Fruit fly (Drosophila melanogaster) whole organism, prepupa: ENCODE data around the gene Gnf1.

ENCODE experiments used
- Blimp-1 ChIP-seq: fragments of 200-800 bp; sonication (Bioruptor generic); optimal IDR thresholded peaks from 3 replicates; lab custom pipeline; 2017; ENCODE audit warnings: missing biosample characterization, missing genetic modification characterization, mild to moderate bottlenecking, moderate library complexity, missing genetic modification reagents
- CG10631 ChIP-seq: fragments of 200-800 bp; sonication (Bioruptor generic); optimal IDR thresholded peaks from 2 replicates; lab custom pipeline; 2016; ENCODE audit warnings: missing biosample characterization, missing genetic modification characterization
- CG10669 ChIP-seq: fragments of 200-800 bp; sonication (Bioruptor generic); optimal IDR thresholded peaks from 3 replicates; lab custom pipeline; 2018; ENCODE audit warnings: missing biosample characterization, mild to moderate bottlenecking, missing genetic modification characterization, moderate library complexity
- CG15336 ChIP-seq: fragments of 200-800 bp; sonication (Bioruptor generic); IDR thresholded peaks from 2 replicates; pipeline ENCODE4 v1.3.6; 2022; ENCODE audit warnings: missing biosample characterization, missing genetic modification characterization
- CG16779 ChIP-seq: fragments of 200-800 bp; sonication (Bioruptor generic); optimal IDR thresholded peaks from 3 replicates; lab custom pipeline; 2017; ENCODE audit warnings: missing biosample characterization, mild to moderate bottlenecking, missing genetic modification characterization
- CG3032 ChIP-seq: fragments of 200-800 bp; optimal IDR thresholded peaks from 2 replicates; lab custom pipeline; 2019; ENCODE audit warnings: missing biosample characterization, mild to moderate bottlenecking, missing genetic modification characterization, moderate library complexity
- CG31627 ChIP-seq: fragments of 200-800 bp; sonication (Bioruptor generic); optimal IDR thresholded peaks from 3 replicates; lab custom pipeline; 2016; ENCODE audit warnings: missing biosample characterization, missing genetic modification characterization
- CG32006 ChIP-seq: fragments of 200-800 bp; sonication (Bioruptor generic); optimal IDR thresholded peaks from 3 replicates; lab custom pipeline; 2017; ENCODE audit warnings: missing biosample characterization, mild to moderate bottlenecking, missing genetic modification characterization
- CG3919 ChIP-seq: fragments of 200-800 bp; sonication (Bioruptor generic); optimal IDR thresholded peaks from 3 replicates; lab custom pipeline; 2016; ENCODE audit warnings: missing biosample characterization, missing genetic modification characterization
- CG6163 ChIP-seq: fragments of 200-800 bp; sonication (Bioruptor generic); IDR thresholded peaks from 3 replicates; pipeline ENCODE4 v1.3.6; 2022; ENCODE audit warnings: missing biosample characterization, missing genetic modification characterization
- CG6276 ChIP-seq: fragments of 200-800 bp; sonication (Bioruptor generic); optimal IDR thresholded peaks from 2 replicates; lab custom pipeline; 2017; ENCODE audit warnings: missing biosample characterization, mild to moderate bottlenecking, missing genetic modification characterization
- CG6792 ChIP-seq: fragments of 200-800 bp; sonication (Bioruptor generic); optimal IDR thresholded peaks from 3 replicates; lab custom pipeline; 2016; ENCODE audit warnings: missing biosample characterization, missing genetic modification characterization
- CG6808 ChIP-seq: fragments of 200-800 bp; sonication (Bioruptor generic); optimal IDR thresholded peaks from 3 replicates; lab custom pipeline; 2017; ENCODE audit warnings: missing biosample characterization, missing genetic modification characterization, mild to moderate bottlenecking, moderate library complexity, missing genetic modification reagents
- CG8119 ChIP-seq: fragments of 200-800 bp; sonication (Bioruptor generic); IDR thresholded peaks from 3 replicates; pipeline ENCODE4 v1.3.6; 2022; ENCODE audit warnings: missing biosample characterization, missing genetic modification characterization
- CG8632 ChIP-seq: fragments of 200-800 bp; sonication (Bioruptor generic); optimal IDR thresholded peaks from 3 replicates; lab custom pipeline; 2016; ENCODE audit warnings: missing biosample characterization, missing genetic modification characterization
- CG9139 ChIP-seq: fragments of 200-800 bp; sonication (Bioruptor generic); optimal IDR thresholded peaks from 3 replicates; lab custom pipeline; 2017; ENCODE audit warnings: missing biosample characterization, mild to moderate bottlenecking, missing genetic modification characterization
- Eip75B ChIP-seq: fragments of 200-800 bp; sonication (Bioruptor generic); optimal IDR thresholded peaks from 3 replicates; lab custom pipeline; 2016; ENCODE audit warnings: missing biosample characterization, missing genetic modification characterization
- Eip78C ChIP-seq: fragments of 200-800 bp; sonication (Bioruptor generic); peaks from one replicate; lab custom pipeline; 2016; ENCODE audit warnings: missing biosample characterization, missing genetic modification characterization
- Eip93F ChIP-seq: fragments of 200-800 bp; sonication (Bioruptor generic); optimal IDR thresholded peaks from 2 replicates; lab custom pipeline; 2016; ENCODE audit warnings: missing biosample characterization, mild to moderate bottlenecking, missing genetic modification characterization
- Ets21C ChIP-seq: fragments of 200-800 bp; sonication (Bioruptor generic); optimal IDR thresholded peaks from 3 replicates; lab custom pipeline; 2016; ENCODE audit warnings: missing biosample characterization, missing genetic modification characterization
- Ets96B ChIP-seq: fragments of 200-800 bp; optimal IDR thresholded peaks from 2 replicates; lab custom pipeline; 2019; ENCODE audit warnings: missing biosample characterization, mild to moderate bottlenecking, missing genetic modification characterization, moderate library complexity
- Gug ChIP-seq: fragments of 200-800 bp; sonication (Bioruptor generic); IDR thresholded peaks from 2 replicates; pipeline ENCODE4 v1.3.6; 2022; ENCODE audit warnings: missing biosample characterization, missing genetic modification characterization
- Hr38 ChIP-seq: sonication (Bioruptor generic); optimal IDR thresholded peaks from 2 replicates; lab custom pipeline; 2016; ENCODE audit warnings: missing biosample characterization, missing genetic modification characterization
- Hr4 ChIP-seq: fragments of 200-800 bp; sonication (Bioruptor generic); optimal IDR thresholded peaks from 3 replicates; lab custom pipeline; 2016; ENCODE audit warnings: missing biosample characterization, missing genetic modification characterization
- Lpt ChIP-seq: fragments of 200-800 bp; sonication (Bioruptor generic); optimal IDR thresholded peaks from 3 replicates; lab custom pipeline; 2016; ENCODE audit warnings: missing biosample characterization, missing genetic modification characterization
- Met ChIP-seq: fragments of 200-800 bp; sonication (Bioruptor generic); optimal IDR thresholded peaks from 3 replicates; lab custom pipeline; 2016; ENCODE audit warnings: missing biosample characterization, missing genetic modification characterization
- Sox102F ChIP-seq: fragments of 200-800 bp; sonication (Bioruptor generic); optimal IDR thresholded peaks from 2 replicates; lab custom pipeline; 2016; ENCODE audit warnings: missing biosample characterization, mild to moderate bottlenecking, missing genetic modification characterization
- Sox14 ChIP-seq: fragments of 200-800 bp; sonication (Bioruptor generic); optimal IDR thresholded peaks from 3 replicates; lab custom pipeline; 2016; ENCODE audit warnings: missing biosample characterization, missing genetic modification characterization
- acj6 ChIP-seq: fragments of 200-800 bp; sonication (Bioruptor generic); optimal IDR thresholded peaks from 3 replicates; lab custom pipeline; 2016; ENCODE audit warnings: missing biosample characterization, missing genetic modification characterization
- dsx ChIP-seq: fragments of 200-800 bp; optimal IDR thresholded peaks from 3 replicates; lab custom pipeline; 2019; ENCODE audit warnings: missing biosample characterization, mild to moderate bottlenecking, missing genetic modification characterization, moderate library complexity; ENCODE audit not compliant: poor library complexity, severe bottlenecking
- eg ChIP-seq: fragments of 200-800 bp; sonication (Bioruptor generic); IDR thresholded peaks from 3 replicates; pipeline ENCODE4 v1.3.6; 2022; ENCODE audit warnings: missing biosample characterization, missing genetic modification characterization
- esn ChIP-seq: fragments of 200-800 bp; sonication (Bioruptor generic); optimal IDR thresholded peaks from 2 replicates; lab custom pipeline; 2016; ENCODE audit warnings: missing biosample characterization, mild to moderate bottlenecking, missing genetic modification characterization, moderate library complexity
- fd59A ChIP-seq: fragments of 200-800 bp; sonication (Bioruptor generic); optimal IDR thresholded peaks from 2 replicates; lab custom pipeline; 2017; ENCODE audit warnings: missing biosample characterization, mild to moderate bottlenecking, missing genetic modification characterization, missing genetic modification reagents
- fd85E ChIP-seq: fragments of 200-800 bp; sonication (Bioruptor generic); optimal IDR thresholded peaks from 3 replicates; lab custom pipeline; 2016; ENCODE audit warnings: missing biosample characterization, missing genetic modification characterization
- fkh ChIP-seq: fragments of 200-800 bp; sonication (Bioruptor generic); optimal IDR thresholded peaks from 3 replicates; lab custom pipeline; 2017; ENCODE audit warnings: missing biosample characterization, mild to moderate bottlenecking, missing genetic modification characterization, moderate library complexity
- lz ChIP-seq: fragments of 200-800 bp; sonication (Bioruptor generic); optimal IDR thresholded peaks from 3 replicates; lab custom pipeline; 2016; ENCODE audit warnings: missing biosample characterization, missing genetic modification characterization
- net ChIP-seq: fragments of 200-800 bp; sonication (Bioruptor generic); optimal IDR thresholded peaks from 3 replicates; lab custom pipeline; 2016; ENCODE audit warnings: missing biosample characterization, missing genetic modification characterization
- pdm3 ChIP-seq: fragments of 200-800 bp; sonication (Bioruptor generic); optimal IDR thresholded peaks from 3 replicates; lab custom pipeline; 2016; ENCODE audit warnings: missing biosample characterization, missing genetic modification characterization
- salr ChIP-seq, 2 experiments: fragments of 200-800 bp; sonication (Bioruptor generic); optimal IDR thresholded peaks; 3 replicates each; lab custom pipeline; 2016 to 2018; ENCODE audit warnings: missing biosample characterization in 2 of 2, missing genetic modification characterization in 2 of 2, mild to moderate bottlenecking in 1 of 2
- spab ChIP-seq: fragments of 200-800 bp; sonication (Bioruptor generic); optimal IDR thresholded peaks from 2 replicates; lab custom pipeline; 2017; ENCODE audit warnings: missing biosample characterization, mild to moderate bottlenecking, missing genetic modification characterization, missing genetic modification reagents
- svp ChIP-seq: fragments of 200-800 bp; sonication (Bioruptor generic); peaks from one replicate; lab custom pipeline; 2016; ENCODE audit warnings: missing biosample characterization, missing genetic modification characterization
- topi ChIP-seq: fragments of 200-800 bp; sonication (Bioruptor generic); optimal IDR thresholded peaks from 3 replicates; lab custom pipeline; 2016; ENCODE audit warnings: missing biosample characterization, missing genetic modification characterization
- vri ChIP-seq: fragments of 200-800 bp; sonication (Bioruptor generic); optimal IDR thresholded peaks from 3 replicates; lab custom pipeline; 2016; ENCODE audit warnings: missing biosample characterization, mild to moderate bottlenecking, missing genetic modification characterization

Gene Gnf1

dm6 chr3R:4900435-4900834 lies 6.0 kb upstream of the Gnf1 start:
- no peak for TF ChIP-seq Ets96B (tag; lab: Kevin White, UChicago)
- TF ChIP-seq CG6792 (GFP tag; lab: Kevin White, UChicago), result no peak
- TF ChIP-seq acj6 (GFP tag; lab: Kevin White, UChicago), result no peak
- TF ChIP-seq net (GFP tag; lab: Kevin White, UChicago), result no peak
- no peak for TF ChIP-seq CG31627
- TF ChIP-seq CG15336, result no peak
- TF ChIP-seq topi (GFP tag; lab: Kevin White, UChicago), result no peak
- no peak for TF ChIP-seq fkh
- TF ChIP-seq Met (GFP tag; lab: Kevin White, UChicago), result no peak
- TF ChIP-seq CG6276, result no peak

DNA sequence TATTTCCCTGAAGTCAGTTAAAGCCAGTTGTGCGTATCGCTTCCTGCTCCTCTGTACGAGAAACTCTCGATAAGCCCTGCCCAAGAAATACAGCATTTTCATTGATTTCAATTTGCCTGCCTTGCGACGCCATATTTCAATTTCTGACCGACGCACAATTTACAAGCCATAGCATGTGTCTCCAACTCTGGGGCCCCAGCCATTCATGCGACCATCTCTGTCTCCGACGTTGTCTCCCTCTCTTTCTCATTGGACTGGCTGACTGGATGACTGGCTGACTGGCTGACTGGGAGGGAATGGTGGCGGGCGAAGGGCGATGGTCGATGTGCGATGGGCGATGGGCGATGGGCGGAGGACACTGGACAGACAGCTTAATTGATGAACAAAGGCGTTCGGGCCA lies 5.2 kb upstream of the Gnf1 start:
- TF ChIP-seq Ets21C (GFP tag; lab: Kevin White, UChicago) (no peak), CG8632 (GFP tag; lab: Kevin White, UChicago) (no peak)
- TF ChIP-seq, all 60 proteins: peak for 0

- TF ChIP-seq CG6792 (GFP tag; lab: Kevin White, UChicago), result no peak
- no peak for TF ChIP-seq Blimp-1 (GFP tag; lab: Kevin White, UChicago)
- TF ChIP-seq Eip93F (GFP tag; lab: Kevin White, UChicago), result no peak
- no peak for TF ChIP-seq CG8632 (GFP tag; lab: Kevin White, UChicago)
- peak; percentile 15 for TF ChIP-seq CG32006
- no peak for TF ChIP-seq Hr4 (GFP tag; lab: Kevin White, UChicago)
- TF ChIP-seq CG3919, result peak; percentile 35
- TF ChIP-seq Sox102F (GFP tag; lab: Kevin White, UChicago), result no peak
- no peak for TF ChIP-seq fkh
- TF ChIP-seq vri (GFP tag; lab: Kevin White, UChicago), result no peak
- TF ChIP-seq CG6163 (GFP tag; lab: Robert Waterston, UW), result peak; percentile 66
- peak; percentile 11 for TF ChIP-seq lz
- TF ChIP-seq fd59A, result peak; percentile 7
- no peak for TF ChIP-seq Hr38
- no peak for TF ChIP-seq net (GFP tag; lab: Kevin White, UChicago)
- TF ChIP-seq svp (GFP tag; lab: Kevin White, UChicago), result no peak
- peak; percentile 15 for TF ChIP-seq Lpt (GFP tag; lab: Kevin White, UChicago)
- no peak for TF ChIP-seq CG9139 (GFP tag; lab: Kevin White, UChicago)
- TF ChIP-seq esn, result no peak
- TF ChIP-seq CG31627, result no peak
- TF ChIP-seq fd85E, result no peak
- no peak for TF ChIP-seq CG15336
- TF ChIP-seq Eip78C, result peak; percentile 78
- peak; percentile 4 for TF ChIP-seq CG6808 (GFP tag; lab: Kevin White, UChicago)
- TF ChIP-seq CG3032 (tag; lab: Kevin White, UChicago), result peak; percentile 42
- TF ChIP-seq eg (GFP tag; lab: Robert Waterston, UW), result 0 out of 3 replicates have a peak, but pooled peaks have one; percentile 38
- peak; percentile 15 for TF ChIP-seq CG10669
- no peak for TF ChIP-seq spab (GFP tag; lab: Kevin White, UChicago)
- TF ChIP-seq dsx, result no peak
- peak; percentile 18 for TF ChIP-seq acj6 (GFP tag; lab: Kevin White, UChicago)
- peak; percentile 10 for TF ChIP-seq Eip75B (GFP tag; lab: Kevin White, UChicago)
- no peak for TF ChIP-seq Sox14 (GFP tag; lab: Kevin White, UChicago)
- peak; percentile 39 for TF ChIP-seq CG10631
- no peak for TF ChIP-seq topi (GFP tag; lab: Kevin White, UChicago)
- TF ChIP-seq CG16779 (tag; lab: Kevin White, UChicago), result no peak
- TF ChIP-seq Gug (GFP tag; lab: Robert Waterston, UW), result peak; percentile 39
- TF ChIP-seq Ets96B (tag; lab: Kevin White, UChicago), result peak; percentile 44
- TF ChIP-seq pdm3 (GFP tag; lab: Kevin White, UChicago), result peak; percentile 14
- TF ChIP-seq salr (GFP tag; optimal IDR thresholded peaks at IDR 0.05; lab: Kevin White, UChicago), result peak in 1 of 2 experiments; percentile 1
- TF ChIP-seq CG8119 (GFP tag; lab: Robert Waterston, UW), result peak; percentile 27; the same call in 1 of the 3 replicates
Observed at dm6 chr3R:4901782-4902181, 4.6 kb upstream of the Gnf1 start.
